Fruit fly (Drosophila melanogaster): ENCODE data around the gene Tak1.

Gene Tak1

dm6 chrX:20466382-20466928 is 58.3 kb downstream of the Tak1 start:
- TF ChIP-seq CG32121 (GFP tag; IDR thresholded peaks at IDR 0.05): no peak

Measured in whole organism, pupa.